Worm (Caenorhabditis elegans): ENCODE data around the gene spin-3.

DNA sequence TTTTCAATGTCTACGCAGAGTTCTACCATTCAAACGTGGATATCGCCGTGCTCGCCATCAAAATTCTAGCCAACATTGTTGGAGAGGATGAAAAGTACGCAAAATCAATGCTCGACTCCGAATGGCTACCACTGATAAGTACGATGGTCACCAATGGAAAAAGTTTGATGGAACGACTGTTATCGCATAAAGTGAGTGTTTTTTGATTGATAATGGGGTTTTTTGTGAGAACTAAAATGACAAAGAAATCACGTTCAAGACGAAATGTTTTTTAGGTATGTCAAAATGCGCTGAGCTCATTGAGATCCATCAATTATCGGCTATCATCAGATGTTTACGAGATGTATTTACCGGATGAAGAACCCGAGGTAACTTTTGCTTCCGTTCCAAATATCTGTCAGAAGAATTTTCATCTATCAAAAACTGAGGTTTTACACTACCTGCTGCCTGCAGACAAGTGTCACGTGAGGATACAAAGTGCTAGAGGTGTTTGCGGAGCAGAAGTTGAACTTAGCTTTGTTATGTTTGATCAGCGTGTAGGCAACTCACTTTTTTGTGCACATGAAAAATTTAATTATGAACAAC is 23.8 kb upstream of the spin-3 start:
- TF ChIP-seq ceh-58 (GFP tag; IDR thresholded peaks at IDR 0.05) (no peak), nhr-90 (tag; optimal IDR thresholded peaks at IDR 0.05) (no peak), ztf-25 (GFP tag; IDR thresholded peaks at IDR 0.05) (no peak), unc-62 (GFP tag; optimal IDR thresholded peaks at IDR 0.05) (no peak), F55B11.4 (tag; optimal IDR thresholded peaks at IDR 0.05; ENCODE audit: borderline replicate concordance, insufficient read depth) (no peak), nfyb-1 (GFP tag; IDR thresholded peaks at IDR 0.05) (no peak), him-1 (tag; optimal IDR thresholded peaks at IDR 0.05) (no peak), B0336.3 (GFP tag; IDR thresholded peaks at IDR 0.05) (0 out of 2 replicates have a peak, but pooled peaks have one; percentile 40), atf-7 (tag; optimal IDR thresholded peaks at IDR 0.05) (no peak)

All from whole organism, young adult.